Fruit fly (Drosophila melanogaster): Measurements from ENCODE around the gene Pop2.
A peak's percentile ranks its signal among the peaks of the same experiment; 100 is the strongest.

Gene Pop2

DNA sequence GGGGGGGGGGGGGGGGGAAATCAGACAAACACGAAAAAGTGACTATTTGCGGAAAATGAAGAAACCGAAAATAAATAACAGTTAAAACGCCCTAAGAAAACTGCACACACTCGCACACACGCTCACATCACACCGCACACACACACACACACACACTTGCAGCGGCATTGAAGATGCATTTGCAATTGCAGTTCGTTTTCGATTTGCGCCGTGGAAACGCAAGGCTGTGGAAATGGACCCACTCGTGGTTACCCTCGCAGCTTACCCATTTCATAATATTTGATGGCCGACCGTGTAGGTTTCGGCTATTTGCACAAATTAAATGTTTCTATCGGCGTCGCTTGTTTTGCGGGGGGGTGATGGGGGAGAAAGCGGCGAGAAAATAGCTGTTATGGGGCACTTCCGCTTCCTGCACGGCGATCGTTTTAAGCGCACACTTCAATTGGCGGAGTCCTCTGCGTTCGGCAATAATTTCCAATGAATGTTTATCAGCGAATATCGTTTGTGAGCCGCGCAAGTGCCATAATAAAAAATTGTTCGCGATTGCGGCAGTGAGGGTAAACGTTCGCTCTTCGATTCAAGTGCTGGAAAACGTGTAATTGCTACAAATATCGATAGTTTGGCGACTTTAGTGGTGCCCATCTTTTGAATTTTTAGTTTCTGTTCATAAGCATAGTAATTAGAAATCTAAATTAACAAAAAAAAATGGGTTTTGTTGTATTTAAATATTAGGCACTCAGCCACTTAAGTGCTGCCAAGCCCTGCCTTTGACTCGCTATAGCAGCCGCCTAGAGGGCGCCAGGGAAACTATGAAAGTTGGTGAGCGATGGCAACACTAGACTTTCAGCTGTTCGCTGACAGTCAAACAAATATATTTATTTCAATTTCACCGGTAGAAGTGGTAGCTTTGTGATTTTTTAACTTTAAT lies at the start of gene Pop2, which contains the start of gene CG6928:
Gene Pop2 (minus strand): TSS at position 595 of the 928 bp plus-strand sequence.
Gene CG6928 (plus strand): TSS at position 835 of the 928 bp plus-strand sequence.
- TF ChIP-seq pad (GFP tag; optimal IDR thresholded peaks at IDR 0.05) (peak; percentile 61), CG14711 (tag; optimal IDR thresholded peaks at IDR 0.05) (peak; percentile 98), CG7101 (tag; optimal IDR thresholded peaks at IDR 0.05) (peak; percentile 46), Crg-1 (GFP tag; optimal IDR thresholded peaks at IDR 0.05) (peak; percentile 79), CG12768 (GFP tag; optimal IDR thresholded peaks at IDR 0.05) (peak; percentile 38), kay (GFP tag; ENCODE audit: borderline replicate concordance) (no peak), CG33017 (tag; optimal IDR thresholded peaks at IDR 0.05) (no peak), Hr96 (GFP tag; optimal IDR thresholded peaks at IDR 0.05) (peak; percentile 82), cic (GFP tag; optimal IDR thresholded peaks at IDR 0.05) (no peak), CG11617 (GFP tag; optimal IDR thresholded peaks at IDR 0.05) (peak; percentile 47), tj (GFP tag; optimal IDR thresholded peaks at IDR 0.05) (peak; percentile 24), Clk (GFP tag; optimal IDR thresholded peaks at IDR 0.05) (peak; percentile 68), cnc (optimal IDR thresholded peaks at IDR 0.05) (no peak), ovo (GFP tag; optimal IDR thresholded peaks at IDR 0.05) (peak; percentile 71), CG7045 (GFP tag; optimal IDR thresholded peaks at IDR 0.05) (no peak), CG5204 (GFP tag; optimal IDR thresholded peaks at IDR 0.05) (peak; percentile 82), toe (GFP tag; optimal IDR thresholded peaks at IDR 0.05) (peak; percentile 82), bab1 (GFP tag; optimal IDR thresholded peaks at IDR 0.05) (peak; percentile 27), CG1620 (GFP tag; optimal IDR thresholded peaks at IDR 0.05) (peak; percentile 87), Mnt (GFP tag; optimal IDR thresholded peaks at IDR 0.05) (peak; percentile 73)

DNA sequence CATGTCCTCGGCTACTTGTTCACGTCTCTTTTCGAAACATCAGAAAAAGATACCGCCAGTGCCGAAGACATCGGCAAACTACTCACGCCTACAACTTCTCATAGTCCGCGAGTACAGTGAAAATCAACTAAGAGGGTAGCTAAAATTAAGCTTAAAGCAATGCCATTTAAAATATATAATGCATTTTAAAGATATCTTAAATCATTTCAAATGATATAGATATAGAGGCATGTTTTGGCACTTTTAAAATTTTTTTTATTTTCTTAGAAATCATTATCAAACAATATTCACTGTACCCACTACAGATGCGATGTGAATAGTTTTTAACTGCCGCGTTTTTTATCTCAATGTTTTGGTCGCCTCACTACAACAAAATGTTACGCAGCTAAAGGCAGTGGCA lies 47.9 kb upstream of the Pop2 start:
- TF ChIP-seq cic (GFP tag; optimal IDR thresholded peaks at IDR 0.05) (no peak), CG33017 (tag; optimal IDR thresholded peaks at IDR 0.05) (peak; percentile 18)

DNA sequence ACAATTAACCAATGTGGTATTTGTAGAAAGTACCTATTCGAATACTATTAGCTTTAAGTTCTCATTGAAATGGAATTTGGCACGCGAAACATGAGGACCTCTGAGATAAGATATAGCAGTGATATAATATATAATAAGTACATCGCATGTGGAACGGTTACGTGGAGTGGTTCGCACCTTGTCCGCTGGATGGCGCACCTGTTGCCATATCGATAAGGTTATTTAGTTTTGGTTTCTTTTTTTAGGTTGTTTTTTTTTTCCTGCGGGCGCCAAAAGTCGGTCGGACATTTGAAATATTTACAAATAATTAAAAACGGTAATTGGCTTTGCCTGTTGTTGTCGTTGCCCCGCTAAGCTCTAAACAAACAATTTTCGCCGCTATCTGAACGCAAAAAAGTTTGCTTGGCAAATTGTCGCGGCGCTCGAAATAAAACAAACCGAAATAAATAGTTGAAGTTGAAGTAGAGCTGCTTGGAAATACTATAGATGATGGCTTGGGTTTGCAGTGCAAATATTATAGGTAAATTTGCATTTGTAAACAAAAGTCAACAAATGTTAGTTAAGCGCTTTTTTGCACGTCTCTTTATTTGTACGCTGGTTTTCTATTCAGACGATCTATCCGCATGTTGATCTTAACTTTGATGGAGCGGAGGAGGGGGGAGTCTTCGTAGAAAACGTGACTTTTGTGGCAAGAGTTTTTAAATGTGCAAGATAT lies 47.0 kb upstream of the Pop2 start:
- TF ChIP-seq CG11617 (GFP tag; optimal IDR thresholded peaks at IDR 0.05) = no peak
- peak; percentile 18 for TF ChIP-seq CG33017 (tag; optimal IDR thresholded peaks at IDR 0.05)
- no peak for TF ChIP-seq CG1620 (GFP tag; optimal IDR thresholded peaks at IDR 0.05)
- no peak for TF ChIP-seq CG5204 (GFP tag; optimal IDR thresholded peaks at IDR 0.05)
- TF ChIP-seq tj (GFP tag; optimal IDR thresholded peaks at IDR 0.05) = no peak
- TF ChIP-seq Clk (GFP tag; optimal IDR thresholded peaks at IDR 0.05) = peak; percentile 51
- no peak for TF ChIP-seq pad (GFP tag; optimal IDR thresholded peaks at IDR 0.05)
- peak; percentile 90 for TF ChIP-seq kay (GFP tag; ENCODE audit: borderline replicate concordance)
- TF ChIP-seq CG7045 (GFP tag; optimal IDR thresholded peaks at IDR 0.05) = peak; percentile 73
- TF ChIP-seq CG12768 (GFP tag; optimal IDR thresholded peaks at IDR 0.05) = peak; percentile 61
- no peak for TF ChIP-seq cnc (optimal IDR thresholded peaks at IDR 0.05)
- peak; percentile 36 for TF ChIP-seq toe (GFP tag; optimal IDR thresholded peaks at IDR 0.05)
- TF ChIP-seq bab1 (GFP tag; optimal IDR thresholded peaks at IDR 0.05) = no peak
- no peak for TF ChIP-seq Hr96 (GFP tag; optimal IDR thresholded peaks at IDR 0.05)
- TF ChIP-seq Crg-1 (GFP tag; optimal IDR thresholded peaks at IDR 0.05) = no peak
- TF ChIP-seq CG7101 (tag; optimal IDR thresholded peaks at IDR 0.05) = peak; percentile 36
- no peak for TF ChIP-seq ovo (GFP tag; optimal IDR thresholded peaks at IDR 0.05)
- TF ChIP-seq cic (GFP tag; optimal IDR thresholded peaks at IDR 0.05) = no peak
- no peak for TF ChIP-seq Mnt (GFP tag; optimal IDR thresholded peaks at IDR 0.05)
- TF ChIP-seq CG14711 (tag; optimal IDR thresholded peaks at IDR 0.05) = peak; percentile 55

DNA sequence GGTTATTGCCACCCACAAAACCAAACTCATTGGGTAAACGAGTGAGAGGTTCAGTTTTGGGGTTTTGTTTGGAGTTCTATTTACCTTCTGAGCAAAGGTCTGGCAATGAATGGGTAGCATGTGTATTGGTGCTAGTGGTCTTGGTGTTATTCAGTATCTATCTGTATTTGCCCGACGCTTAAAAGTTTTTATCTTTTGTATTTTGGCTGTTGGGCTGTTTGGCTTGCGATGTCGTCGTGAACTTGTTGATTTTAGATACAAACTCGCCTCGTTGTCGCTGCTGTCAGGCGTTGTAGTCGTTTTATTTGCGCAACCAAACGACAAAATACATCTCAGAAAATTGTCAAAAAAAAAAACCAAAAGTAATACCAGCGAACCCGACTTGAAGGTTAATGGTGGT lies 42.7 kb upstream of the Pop2 start:
- TF ChIP-seq cic (GFP tag; optimal IDR thresholded peaks at IDR 0.05) (peak; percentile 46), CG7045 (GFP tag; optimal IDR thresholded peaks at IDR 0.05) (peak; percentile 19), CG11617 (GFP tag; optimal IDR thresholded peaks at IDR 0.05) (no peak), Hr96 (GFP tag; optimal IDR thresholded peaks at IDR 0.05) (no peak), Clk (GFP tag; optimal IDR thresholded peaks at IDR 0.05) (no peak)

DNA sequence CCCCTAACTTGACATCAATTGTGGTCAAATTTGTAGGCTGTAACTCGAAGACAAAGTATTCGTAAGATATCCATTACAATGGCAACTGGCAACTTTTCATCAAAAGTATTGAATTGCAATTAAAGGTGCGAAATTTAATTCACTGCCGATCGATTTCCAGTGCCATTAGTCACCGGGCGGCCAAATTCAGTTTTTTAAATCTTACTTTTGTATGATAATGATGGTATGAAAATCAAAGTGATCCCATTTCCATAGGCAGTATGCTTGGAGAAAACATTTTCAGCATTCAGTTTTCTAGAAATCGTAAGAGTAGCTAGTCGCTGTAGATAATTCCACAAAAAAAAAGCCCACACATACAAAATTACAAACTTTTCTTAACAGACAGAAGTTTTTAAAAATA lies 41.6 kb upstream of the Pop2 start, which contains the start of gene CG43638:
Gene CG43638 (plus strand): TSS at position 301 of the 400 bp plus-strand sequence.
- TF ChIP-seq ovo (GFP tag; optimal IDR thresholded peaks at IDR 0.05) (no peak), CG1620 (GFP tag; optimal IDR thresholded peaks at IDR 0.05) (no peak), CG7045 (GFP tag; optimal IDR thresholded peaks at IDR 0.05) (no peak)

DNA sequence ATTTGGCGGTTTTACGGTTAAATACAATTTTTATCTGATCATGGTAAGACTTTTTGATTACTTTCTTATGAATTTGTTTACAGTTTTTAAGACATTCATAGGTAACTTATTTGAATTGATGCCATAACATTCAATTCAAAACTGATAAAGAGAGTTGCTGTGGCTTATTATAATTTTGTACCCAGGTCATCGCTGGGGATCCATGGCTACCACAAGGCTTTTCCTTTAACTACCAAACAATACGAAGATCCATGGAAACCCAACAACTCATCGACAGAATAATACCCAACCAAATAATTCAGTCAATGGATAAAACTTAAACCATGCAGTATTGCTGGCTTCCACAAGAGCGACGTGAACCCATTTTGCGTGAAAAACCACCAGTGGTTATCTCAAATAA lies 39.4 kb upstream of the Pop2 start, which contains the start of gene CG6793:
Gene CG6793 (plus strand): TSS at position 301 of the 400 bp plus-strand sequence.
- TF ChIP-seq pad (GFP tag; optimal IDR thresholded peaks at IDR 0.05) (no peak), cic (GFP tag; optimal IDR thresholded peaks at IDR 0.05) (no peak), Clk (GFP tag; optimal IDR thresholded peaks at IDR 0.05) (no peak), Crg-1 (GFP tag; optimal IDR thresholded peaks at IDR 0.05) (no peak), toe (GFP tag; optimal IDR thresholded peaks at IDR 0.05) (no peak), CG5204 (GFP tag; optimal IDR thresholded peaks at IDR 0.05) (no peak)

Data from whole organism, adult.